Worm (Caenorhabditis elegans) whole organism, L4 larva: ENCODE measurements around the gene gst-32.

Experiments
- ZK546.5 ChIP-seq, 2 experiments: sonication (generic microtip); optimal IDR thresholded peaks; 2 replicates each; lab custom pipeline; 2017; ENCODE audit warnings: missing biosample characterization in 2 of 2, missing genetic modification characterization in 2 of 2
- ceh-82 ChIP-seq: sonication (generic microtip); optimal IDR thresholded peaks from 2 replicates; lab custom pipeline; 2017; ENCODE audit warnings: missing biosample characterization, missing genetic modification characterization
- dmd-8 ChIP-seq: fragments of 200-800 bp; sonication (Bioruptor generic); IDR thresholded peaks from 2 replicates; pipeline ENCODE4 v1.3.6; 2022; ENCODE audit warnings: missing genetic modification characterization, missing compliant biosample characterization
- dpl-1 ChIP-seq: fragments of 150-350 bp; optimal IDR thresholded peaks from 2 replicates; lab custom pipeline; 2014; ENCODE audit warnings: missing biosample characterization, missing genetic modification reagents, missing genetic modification characterization
- mdl-1 ChIP-seq, 2 experiments: fragments of 150-350 bp in 1 of 2; sonication (generic microtip) in 1 of 2; optimal IDR thresholded peaks; 2 replicates each; lab custom pipeline; 2014 to 2017; ENCODE audit warnings: missing biosample characterization in 2 of 2, missing genetic modification characterization in 2 of 2
- nhr-76 ChIP-seq: fragments of 150-350 bp; optimal IDR thresholded peaks from 2 replicates; lab custom pipeline; 2014; ENCODE audit warnings: missing biosample characterization, missing genetic modification characterization
- skn-1 ChIP-seq: fragments of 150-350 bp; optimal IDR thresholded peaks from 2 replicates; lab custom pipeline; 2014; ENCODE audit warnings: missing biosample characterization, missing genetic modification characterization
- snpc-4 ChIP-seq: fragments of 150-350 bp; optimal IDR thresholded peaks from 2 replicates; lab custom pipeline; 2014; ENCODE audit warnings: missing biosample characterization, missing genetic modification characterization
- spr-1 ChIP-seq: sonication (generic microtip); optimal IDR thresholded peaks from 2 replicates; lab custom pipeline; 2016; ENCODE audit warnings: mild to moderate bottlenecking, missing genetic modification characterization, missing compliant biosample characterization
- ztf-7 ChIP-seq: fragments of 150-350 bp; optimal IDR thresholded peaks from 2 replicates; lab custom pipeline; 2014; ENCODE audit warnings: missing biosample characterization, missing genetic modification characterization

DNA sequence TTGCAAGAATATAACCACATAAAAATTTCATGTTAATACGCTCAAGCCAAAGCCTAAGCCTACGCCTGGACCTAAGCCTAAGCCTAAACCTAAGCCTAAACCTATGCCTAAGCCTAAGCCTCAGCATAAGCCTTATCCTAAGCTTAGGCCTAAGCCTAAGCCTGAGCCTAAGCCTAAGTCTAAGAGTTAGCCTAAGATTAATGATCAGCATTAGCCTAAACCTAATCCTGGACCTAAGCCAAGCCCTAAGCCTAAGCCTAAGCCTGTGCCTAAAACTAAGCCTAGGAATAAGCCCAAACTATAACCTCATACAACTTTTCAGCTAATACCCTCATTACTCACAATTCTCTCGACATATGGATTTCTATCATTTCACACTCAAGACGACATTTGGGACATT, 20.0 kb downstream of the gst-32 start:
- TF ChIP-seq ztf-7 (tag; lab: Kevin White, UChicago) (no peak), skn-1 (tag; lab: Kevin White, UChicago) (no peak), spr-1 (tag; lab: Kevin White, UChicago) (no peak), dpl-1 (GFP tag; lab: Kevin White, UChicago) (no peak), ZK546.5 (tag; optimal IDR thresholded peaks at IDR 0.05; lab: Kevin White, UChicago) (no peak), ceh-82 (tag; lab: Kevin White, UChicago) (no peak), snpc-4 (tag; lab: Kevin White, UChicago) (no peak), dmd-8 (no peak), nhr-76 (tag; lab: Kevin White, UChicago) (no peak), mdl-1 (tag; optimal IDR thresholded peaks at IDR 0.05; lab: Kevin White, UChicago) (no peak)
